Fruit fly (Drosophila melanogaster): Measurements from ENCODE around the gene CG14856.

CG14856 gene

DNA sequence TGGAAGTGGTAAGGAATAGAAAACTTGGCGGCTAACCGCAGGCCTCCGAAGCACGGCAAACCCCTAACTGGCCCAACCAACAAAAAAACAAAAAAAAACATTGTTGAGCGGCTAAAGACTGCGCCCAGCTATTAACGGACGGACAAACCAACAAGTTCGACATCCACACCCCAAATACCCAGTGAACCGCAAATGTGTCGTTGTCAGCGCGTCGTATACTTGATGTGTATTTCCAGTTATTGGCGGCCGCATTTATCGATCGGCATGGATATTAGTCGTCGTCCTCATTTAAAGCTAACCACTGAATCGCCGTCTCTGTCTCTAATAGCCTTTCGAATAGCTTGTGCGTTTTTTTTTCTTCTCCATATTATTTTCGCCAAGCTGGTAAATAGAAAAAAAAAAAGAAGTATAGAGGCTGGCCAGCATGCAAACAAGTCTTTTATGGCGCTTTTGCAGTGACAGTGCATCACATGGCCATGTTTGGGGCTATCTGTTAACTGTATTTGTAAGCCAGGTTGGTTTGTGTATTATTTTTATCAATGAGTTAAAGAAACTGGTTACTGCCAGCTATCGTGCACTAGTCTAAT, 32.3 kb upstream of the CG14856 start:
- TF ChIP-seq CG17806 (tag; optimal IDR thresholded peaks at IDR 0.05) (no peak), rn (GFP tag; IDR thresholded peaks at IDR 0.05) (no peak), CG32121 (GFP tag; IDR thresholded peaks at IDR 0.05) (no peak), CG8159 (tag; optimal IDR thresholded peaks at IDR 0.05) (no peak), CG10348 (GFP tag; IDR thresholded peaks at IDR 0.05) (no peak), CG15710 (tag; optimal IDR thresholded peaks at IDR 0.05) (no peak), CG14655 (GFP tag; optimal IDR thresholded peaks at IDR 0.05) (no peak), CG4496 (GFP tag; IDR thresholded peaks at IDR 0.05) (0 out of 3 replicates have a peak, but pooled peaks have one; percentile 13), CG13204 (GFP tag; optimal IDR thresholded peaks at IDR 0.05) (no peak), Ets98B (GFP tag; IDR thresholded peaks at IDR 0.05) (peak; percentile 29; the same call in 1 of the 2 replicates), CG8301 (tag; optimal IDR thresholded peaks at IDR 0.05) (no peak), EcR (GFP tag; optimal IDR thresholded peaks at IDR 0.05) (no peak), CG12605 (GFP tag; IDR thresholded peaks at IDR 0.05) (0 out of 2 replicates have a peak, but pooled peaks have one; percentile 28), Snoo (tag; optimal IDR thresholded peaks at IDR 0.05) (no peak), Pif1A (GFP tag; optimal IDR thresholded peaks at IDR 0.05) (no peak), CG9948 (tag; optimal IDR thresholded peaks at IDR 0.05) (no peak), CG34367 (tag; optimal IDR thresholded peaks at IDR 0.05) (no peak), gl (tag; optimal IDR thresholded peaks at IDR 0.05) (no peak), Pif1B (GFP tag; optimal IDR thresholded peaks at IDR 0.05) (no peak), D1 (tag; optimal IDR thresholded peaks at IDR 0.05) (no peak), fd96Ca (GFP tag; IDR thresholded peaks at IDR 0.05) (0 out of 3 replicates have a peak, but pooled peaks have one; percentile 39)

DNA sequence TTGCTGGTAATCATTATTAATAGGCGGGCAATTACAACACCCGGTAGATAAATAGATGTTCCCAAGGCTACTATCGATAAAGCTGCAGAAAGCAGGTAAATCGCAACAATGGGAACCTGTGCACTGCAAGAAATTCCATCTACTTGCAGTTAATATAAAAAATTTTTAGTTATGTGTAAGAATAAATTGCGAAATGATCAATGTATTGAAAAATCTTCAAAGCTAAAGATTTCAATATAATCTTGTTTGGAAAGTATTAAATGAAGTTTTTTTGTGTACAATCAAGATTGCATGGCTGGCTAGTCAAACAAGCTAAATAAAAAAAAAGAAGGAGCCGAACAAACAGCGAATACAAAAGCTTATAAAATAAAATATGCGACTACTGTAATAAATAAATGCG, 23.4 kb upstream of the CG14856 start:
- TF ChIP-seq Pif1B (GFP tag; optimal IDR thresholded peaks at IDR 0.05) (peak; percentile 48), Ets98B (GFP tag; IDR thresholded peaks at IDR 0.05) (peak; percentile 62), CG8159 (tag; optimal IDR thresholded peaks at IDR 0.05) (peak; percentile 24), CG8301 (tag; optimal IDR thresholded peaks at IDR 0.05) (peak; percentile 36), CG32121 (GFP tag; IDR thresholded peaks at IDR 0.05) (peak; percentile 56), CG34367 (tag; optimal IDR thresholded peaks at IDR 0.05) (peak; percentile 10), CG4496 (GFP tag; IDR thresholded peaks at IDR 0.05) (peak; percentile 78), fd96Ca (GFP tag; IDR thresholded peaks at IDR 0.05) (no peak; the same call in 2 of the 3 replicates), gl (tag; optimal IDR thresholded peaks at IDR 0.05) (no peak), D1 (tag; optimal IDR thresholded peaks at IDR 0.05) (no peak), EcR (GFP tag; optimal IDR thresholded peaks at IDR 0.05) (no peak), CG13204 (GFP tag; optimal IDR thresholded peaks at IDR 0.05) (no peak), CG12605 (GFP tag; IDR thresholded peaks at IDR 0.05) (0 out of 2 replicates have a peak, but pooled peaks have one; percentile 23), CG15710 (tag; optimal IDR thresholded peaks at IDR 0.05) (peak; percentile 30), CG17806 (tag; optimal IDR thresholded peaks at IDR 0.05) (peak; percentile 33), Snoo (tag; optimal IDR thresholded peaks at IDR 0.05) (peak; percentile 37), CG14655 (GFP tag; optimal IDR thresholded peaks at IDR 0.05) (peak; percentile 68), CG10348 (GFP tag; IDR thresholded peaks at IDR 0.05) (no peak), CG9948 (tag; optimal IDR thresholded peaks at IDR 0.05) (peak; percentile 56), Pif1A (GFP tag; optimal IDR thresholded peaks at IDR 0.05) (peak; percentile 67)

DNA sequence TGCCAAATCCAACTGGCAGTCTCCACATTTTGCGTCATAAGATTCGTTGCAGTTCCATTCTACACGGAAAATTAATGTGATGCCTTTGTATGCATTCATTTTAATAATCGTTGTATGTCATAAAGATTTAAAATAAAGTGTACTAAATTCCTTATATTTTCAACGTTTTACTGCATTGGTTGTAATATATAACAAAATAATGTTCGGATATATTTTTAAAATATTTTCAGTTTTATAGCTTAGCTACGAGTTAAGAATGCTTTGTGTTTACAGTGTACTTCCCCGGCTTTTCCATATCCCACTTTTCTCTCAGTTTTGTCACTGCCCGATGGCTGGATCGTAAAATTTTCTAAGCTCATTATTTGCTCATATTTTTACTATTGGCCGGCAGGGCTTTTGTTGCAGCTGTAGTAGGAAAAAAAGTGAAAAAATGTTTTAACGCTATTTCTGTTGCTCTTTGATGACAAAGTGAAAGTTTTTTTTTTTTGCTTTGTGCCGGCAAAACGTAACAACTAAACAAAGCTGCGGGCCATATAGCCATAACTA, 19.0 kb upstream of the CG14856 start:
- TF ChIP-seq CG14655 (GFP tag; optimal IDR thresholded peaks at IDR 0.05) (peak; percentile 16), CG8301 (tag; optimal IDR thresholded peaks at IDR 0.05) (peak; percentile 20), D1 (tag; optimal IDR thresholded peaks at IDR 0.05) (no peak)

dm6 chr3R:14780747-14781146, 18.0 kb upstream of the CG14856 start:
- no peak for TF ChIP-seq CG34367 (tag; optimal IDR thresholded peaks at IDR 0.05)
- no peak for TF ChIP-seq fd96Ca (GFP tag; IDR thresholded peaks at IDR 0.05)
- no peak for TF ChIP-seq EcR (GFP tag; optimal IDR thresholded peaks at IDR 0.05)
- TF ChIP-seq CG15710 (tag; optimal IDR thresholded peaks at IDR 0.05): no peak

- TF ChIP-seq CG14655 (GFP tag; optimal IDR thresholded peaks at IDR 0.05) (peak; percentile 48), CG4496 (GFP tag; IDR thresholded peaks at IDR 0.05) (peak; percentile 16; the same call in 1 of the 3 replicates), CG10348 (GFP tag; IDR thresholded peaks at IDR 0.05) (no peak), rn (GFP tag; IDR thresholded peaks at IDR 0.05) (no peak), CG34367 (tag; optimal IDR thresholded peaks at IDR 0.05) (no peak), CG12605 (GFP tag; IDR thresholded peaks at IDR 0.05) (no peak), CG8301 (tag; optimal IDR thresholded peaks at IDR 0.05) (peak; percentile 17), Pif1B (GFP tag; optimal IDR thresholded peaks at IDR 0.05) (no peak)
Measured at dm6 chr3R:14785335-14785734, 13.5 kb upstream of the CG14856 start.

- TF ChIP-seq Pif1B (GFP tag; optimal IDR thresholded peaks at IDR 0.05) (no peak), CG32121 (GFP tag; IDR thresholded peaks at IDR 0.05) (no peak), CG12605 (GFP tag; IDR thresholded peaks at IDR 0.05) (no peak), D1 (tag; optimal IDR thresholded peaks at IDR 0.05) (no peak), Ets98B (GFP tag; IDR thresholded peaks at IDR 0.05) (no peak), Pif1A (GFP tag; optimal IDR thresholded peaks at IDR 0.05) (no peak), CG13204 (GFP tag; optimal IDR thresholded peaks at IDR 0.05) (no peak), CG9948 (tag; optimal IDR thresholded peaks at IDR 0.05) (no peak), CG15710 (tag; optimal IDR thresholded peaks at IDR 0.05) (no peak)
Measured at dm6 chr3R:14786669-14787068, 12.1 kb upstream of the CG14856 start.

All from whole organism, pupa.